Fruit fly (Drosophila melanogaster) whole organism, embryonic: ENCODE data around the gene Plod.
A peak's percentile ranks its signal among the peaks of the same experiment; 100 is the strongest.

Experiments
- CG1024 ChIP-seq: fragments of 200-800 bp; sonication (Bioruptor generic); IDR thresholded peaks from 2 replicates; pipeline ENCODE4 v1.3.6; 2022; ENCODE audit warnings: missing biosample characterization, missing genetic modification characterization
- CG12104 ChIP-seq: fragments of 200-800 bp; sonication (Bioruptor generic); optimal IDR thresholded peaks from 3 replicates; lab custom pipeline; 2016; ENCODE audit warnings: missing biosample characterization, missing genetic modification characterization
- CG13123 ChIP-seq: fragments of 200-800 bp; sonication (Bioruptor generic); optimal IDR thresholded peaks from 2 replicates; lab custom pipeline; 2016; ENCODE audit warnings: missing biosample characterization, missing genetic modification characterization
- CG13775 ChIP-seq: fragments of 200-800 bp; sonication (Bioruptor generic); optimal IDR thresholded peaks from 3 replicates; lab custom pipeline; 2017; ENCODE audit warnings: missing biosample characterization, mild to moderate bottlenecking, missing genetic modification characterization
- CG14014 ChIP-seq: fragments of 200-800 bp; sonication (Bioruptor generic); IDR thresholded peaks from 2 replicates; pipeline ENCODE4 v1.3.6; 2022; ENCODE audit warnings: missing biosample characterization, missing genetic modification characterization
- CG14441 ChIP-seq: fragments of 200-800 bp; sonication (Bioruptor generic); IDR thresholded peaks from 2 replicates; pipeline ENCODE4 v1.3.6; 2022; ENCODE audit warnings: missing biosample characterization, missing genetic modification characterization
- CG15269 ChIP-seq: fragments of 200-800 bp; sonication (Bioruptor generic); optimal IDR thresholded peaks from 2 replicates; lab custom pipeline; 2018; ENCODE audit warnings: missing biosample characterization, mild to moderate bottlenecking, missing genetic modification characterization, moderate library complexity
- CG15514 ChIP-seq: fragments of 200-800 bp; sonication (Bioruptor generic); optimal IDR thresholded peaks from 3 replicates; lab custom pipeline; 2017; ENCODE audit warnings: missing biosample characterization, missing genetic modification characterization, mild to moderate bottlenecking, moderate library complexity, missing genetic modification reagents
- CG1832 ChIP-seq: fragments of 200-800 bp; sonication (Bioruptor generic); optimal IDR thresholded peaks from 2 replicates; lab custom pipeline; 2017; ENCODE audit warnings: missing biosample characterization, mild to moderate bottlenecking, missing genetic modification characterization, inconsistent platforms
- CG32772 ChIP-seq: fragments of 200-800 bp; sonication (Bioruptor generic); IDR thresholded peaks from 2 replicates; pipeline ENCODE4 v1.3.6; 2022; ENCODE audit warnings: missing biosample characterization, missing genetic modification characterization
- CG3995 ChIP-seq: fragments of 200-800 bp; sonication (Bioruptor generic); optimal IDR thresholded peaks from 3 replicates; lab custom pipeline; 2016; ENCODE audit warnings: missing biosample characterization, missing genetic modification characterization
- CG42726 ChIP-seq: fragments of 200-800 bp; sonication (Bioruptor generic); IDR thresholded peaks from 2 replicates; pipeline ENCODE4 v1.3.6; 2022; ENCODE audit warnings: missing biosample characterization, missing genetic modification characterization; ENCODE audit not compliant: partially characterized antibody
- CG4707 ChIP-seq: fragments of 200-800 bp; sonication (Bioruptor generic); optimal IDR thresholded peaks from 2 replicates; lab custom pipeline; 2018; ENCODE audit warnings: missing biosample characterization, mild to moderate bottlenecking, missing genetic modification characterization, moderate library complexity
- CG4820 ChIP-seq: fragments of 200-800 bp; sonication (Bioruptor generic); optimal IDR thresholded peaks from 3 replicates; lab custom pipeline; 2016; ENCODE audit warnings: missing biosample characterization, missing genetic modification characterization
- CG6654 ChIP-seq: fragments of 200-800 bp; sonication (Bioruptor generic); optimal IDR thresholded peaks from 2 replicates; lab custom pipeline; 2017; ENCODE audit warnings: missing biosample characterization, mild to moderate bottlenecking, missing genetic modification characterization
- CG8924 ChIP-seq: fragments of 200-800 bp; optimal IDR thresholded peaks from 3 replicates; lab custom pipeline; 2019; ENCODE audit warnings: missing biosample characterization, mild to moderate bottlenecking, missing genetic modification characterization, moderate library complexity
- CG9609 ChIP-seq: fragments of 200-800 bp; sonication (Bioruptor generic); optimal IDR thresholded peaks from 3 replicates; lab custom pipeline; 2016; ENCODE audit warnings: missing biosample characterization, missing genetic modification characterization
- Dbx ChIP-seq: fragments of 200-800 bp; sonication (Bioruptor generic); IDR thresholded peaks from 3 replicates; pipeline ENCODE4 v1.3.6; 2022; ENCODE audit warnings: missing biosample characterization, missing genetic modification characterization
- E2f1 ChIP-seq: fragments of 200-800 bp; sonication (Bioruptor generic); IDR thresholded peaks from 2 replicates; pipeline ENCODE4 v1.3.6; 2022; ENCODE audit warnings: missing biosample characterization, missing genetic modification characterization
- NK7.1 ChIP-seq: fragments of 200-800 bp; sonication (Bioruptor generic); optimal IDR thresholded peaks from 3 replicates; lab custom pipeline; 2016; ENCODE audit warnings: missing biosample characterization, missing genetic modification characterization
- PHDP ChIP-seq: fragments of 200-800 bp; sonication (Bioruptor generic); optimal IDR thresholded peaks from 3 replicates; lab custom pipeline; 2018; ENCODE audit warnings: missing biosample characterization, mild to moderate bottlenecking, missing genetic modification characterization, moderate library complexity
- Sin3A ChIP-seq: fragments of >200 bp; optimal IDR thresholded peaks from 2 replicates; lab custom pipeline; 2018
- Vsx1 ChIP-seq: fragments of 200-800 bp; sonication (Bioruptor generic); optimal IDR thresholded peaks from 2 replicates; lab custom pipeline; 2017; ENCODE audit warnings: missing biosample characterization, mild to moderate bottlenecking, missing genetic modification characterization, missing genetic modification reagents
- cato ChIP-seq: fragments of 200-800 bp; sonication (Bioruptor generic); optimal IDR thresholded peaks from 2 replicates; lab custom pipeline; 2016; ENCODE audit warnings: missing biosample characterization, missing genetic modification characterization, borderline replicate concordance
- chm ChIP-seq: fragments of 200-800 bp; sonication (Bioruptor generic); IDR thresholded peaks from 2 replicates; pipeline ENCODE4 v1.3.6; 2022; ENCODE audit warnings: missing biosample characterization, missing genetic modification characterization
- ci ChIP-seq: fragments of 200-800 bp; sonication (Bioruptor generic); IDR thresholded peaks from 3 replicates; pipeline ENCODE4 v1.3.6; 2022; ENCODE audit warnings: missing biosample characterization, missing genetic modification characterization
- danr ChIP-seq: fragments of 200-800 bp; sonication (Bioruptor generic); IDR thresholded peaks from 2 replicates; pipeline ENCODE4 v1.3.6; 2022; ENCODE audit warnings: missing biosample characterization, missing genetic modification characterization
- dmrt11E ChIP-seq: fragments of 200-800 bp; sonication (Bioruptor generic); optimal IDR thresholded peaks from 3 replicates; lab custom pipeline; 2018; ENCODE audit warnings: missing biosample characterization, mild to moderate bottlenecking, missing genetic modification characterization, moderate library complexity
- esg ChIP-seq: fragments of 200-800 bp; sonication (Bioruptor generic); conservative IDR thresholded peaks from 2 replicates; pipeline ENCODE4 v1.3.6; 2022; ENCODE audit warnings: missing biosample characterization, missing genetic modification characterization
- fru ChIP-seq: fragments of >200 bp; optimal IDR thresholded peaks from 2 replicates; lab custom pipeline; 2017
- ftz-f1 ChIP-seq: fragments of 200-800 bp; sonication (Bioruptor generic); optimal IDR thresholded peaks from 2 replicates; lab custom pipeline; 2016; ENCODE audit warnings: missing biosample characterization, missing genetic modification characterization
- h ChIP-seq: fragments of >200 bp; optimal IDR thresholded peaks from 2 replicates; lab custom pipeline; 2017
- her ChIP-seq: fragments of 200-800 bp; sonication (Bioruptor generic); optimal IDR thresholded peaks from 2 replicates; lab custom pipeline; 2016; ENCODE audit warnings: missing biosample characterization, missing genetic modification characterization
- ken ChIP-seq: fragments of 200-800 bp; sonication (Bioruptor generic); IDR thresholded peaks from 3 replicates; pipeline ENCODE4 v1.3.6; 2022; ENCODE audit warnings: missing biosample characterization, missing genetic modification characterization
- lilli ChIP-seq: fragments of 200-800 bp; sonication (Bioruptor generic); optimal IDR thresholded peaks from 3 replicates; lab custom pipeline; 2016; ENCODE audit warnings: missing biosample characterization, missing genetic modification characterization
- nom ChIP-seq: fragments of 200-800 bp; sonication (Bioruptor generic); optimal IDR thresholded peaks from 2 replicates; lab custom pipeline; 2017; ENCODE audit warnings: missing biosample characterization, missing genetic modification characterization, mild to moderate bottlenecking, moderate library complexity, missing genetic modification reagents
- oc ChIP-seq: fragments of 200-800 bp; sonication (Bioruptor generic); optimal IDR thresholded peaks from 2 replicates; lab custom pipeline; 2018; ENCODE audit warnings: missing biosample characterization, mild to moderate bottlenecking, missing genetic modification characterization, moderate library complexity
- org-1 ChIP-seq: fragments of 200-800 bp; sonication (Bioruptor generic); optimal IDR thresholded peaks from 2 replicates; lab custom pipeline; 2017; ENCODE audit warnings: missing biosample characterization, missing genetic modification characterization
- phol ChIP-seq: fragments of 200-800 bp; sonication (Bioruptor generic); optimal IDR thresholded peaks from 3 replicates; lab custom pipeline; 2018; ENCODE audit warnings: missing biosample characterization, mild to moderate bottlenecking, missing genetic modification characterization, moderate library complexity
- pnt ChIP-seq: fragments of 200-800 bp; sonication (Bioruptor generic); optimal IDR thresholded peaks from 3 replicates; lab custom pipeline; 2016; ENCODE audit warnings: missing biosample characterization, missing genetic modification characterization
- seq ChIP-seq: fragments of 200-800 bp; sonication (Bioruptor generic); IDR thresholded peaks from 2 replicates; pipeline ENCODE4 v1.3.6; 2022; ENCODE audit warnings: missing biosample characterization, missing genetic modification characterization
- sob ChIP-seq: fragments of 200-800 bp; sonication (Bioruptor generic); IDR thresholded peaks from 2 replicates; pipeline ENCODE4 v1.3.6; 2022; ENCODE audit warnings: missing biosample characterization, missing genetic modification characterization
- ssp ChIP-seq: fragments of 200-800 bp; sonication (Bioruptor generic); IDR thresholded peaks from 2 replicates; pipeline ENCODE4 v1.3.6; 2022; ENCODE audit warnings: missing biosample characterization, missing genetic modification characterization
- sug ChIP-seq: fragments of 200-800 bp; optimal IDR thresholded peaks from 2 replicates; lab custom pipeline; 2019; ENCODE audit warnings: missing biosample characterization, mild to moderate bottlenecking, missing genetic modification characterization, moderate library complexity
- trh ChIP-seq: fragments of 200-800 bp; sonication (Bioruptor generic); optimal IDR thresholded peaks from 2 replicates; lab custom pipeline; 2016; ENCODE audit warnings: missing biosample characterization, missing genetic modification characterization
- tx ChIP-seq: fragments of 200-800 bp; sonication (Bioruptor generic); optimal IDR thresholded peaks from 2 replicates; lab custom pipeline; 2016; ENCODE audit warnings: missing biosample characterization, missing genetic modification characterization
- unc-4 ChIP-seq: fragments of 200-800 bp; sonication (Bioruptor generic); IDR thresholded peaks from 2 replicates; pipeline ENCODE4 v1.3.6; 2022; ENCODE audit warnings: missing biosample characterization, missing genetic modification characterization; ENCODE audit not compliant: partially characterized antibody
- z ChIP-seq: fragments of 200-800 bp; sonication (Bioruptor generic); IDR thresholded peaks from 3 replicates; pipeline ENCODE4 v1.3.6; 2022; ENCODE audit warnings: missing biosample characterization, missing genetic modification characterization
- zfh1 ChIP-seq: fragments of 200-800 bp; sonication (Bioruptor generic); IDR thresholded peaks from 3 replicates; pipeline ENCODE4 v1.3.6; 2022; ENCODE audit warnings: missing biosample characterization, missing genetic modification characterization

Gene Plod

dm6 chr3L:11252424-11253118 lies 46.8 kb upstream of the Plod start (continued):
- TF ChIP-seq CG13775 (GFP tag; lab: Kevin White, UChicago) (peak; percentile 26), sug (tag; lab: Kevin White, UChicago) (peak; percentile 1), CG6654 (GFP tag; lab: Kevin White, UChicago) (no peak), CG1024 (GFP tag; lab: Robert Waterston, UW) (no peak), zfh1 (GFP tag; lab: Robert Waterston, UW) (no peak), sob (GFP tag; lab: Robert Waterston, UW) (0 out of 2 replicates have a peak, but pooled peaks have one; percentile 35), ken (GFP tag; lab: Robert Waterston, UW) (0 out of 3 replicates have a peak, but pooled peaks have one; percentile 36), PHDP (tag; lab: Kevin White, UChicago) (no peak), CG4820 (GFP tag; lab: Kevin White, UChicago) (peak; percentile 11), pnt (peak; percentile 4), CG3995 (no peak), oc (tag; lab: Kevin White, UChicago) (no peak), CG1832 (GFP tag; lab: Kevin White, UChicago) (no peak), Dbx (peak; percentile 64; the same call in 1 of the 3 replicates), dmrt11E (tag; lab: Kevin White, UChicago) (peak; percentile 0), lilli (GFP tag; lab: Kevin White, UChicago) (peak; percentile 63), CG12104 (peak; percentile 21), seq (GFP tag; lab: Robert Waterston, UW) (no peak), chm (GFP tag; lab: Robert Waterston, UW) (peak; percentile 77), CG8924 (tag; lab: Kevin White, UChicago) (peak; percentile 48), CG14441 (no peak), ci (0 out of 3 replicates have a peak, but pooled peaks have one; percentile 47), ssp (GFP tag; lab: Robert Waterston, UW) (no peak), CG4707 (no peak), phol (tag; lab: Kevin White, UChicago) (peak; percentile 8)

dm6 chr3L:11251721-11252423 lies 46.1 kb upstream of the Plod start, which contains the start of gene scyl:
Gene scyl (plus strand): TSS chr3L:11252307.
- TF ChIP-seq fru (lab: Kevin White, UChicago) (no peak), CG42726 (GFP tag; lab: Robert Waterston, UW) (peak; percentile 86), unc-4 (GFP tag; lab: Robert Waterston, UW) (no peak), org-1 (GFP tag; lab: Kevin White, UChicago) (peak; percentile 33), CG9609 (GFP tag; lab: Kevin White, UChicago) (peak; percentile 52), h (lab: Kevin White, UChicago) (no peak), esg (GFP tag; lab: Robert Waterston, UW) (no peak), z (GFP tag; lab: Robert Waterston, UW) (peak; percentile 97), pnt (peak; percentile 23), tx (GFP tag; lab: Kevin White, UChicago) (no peak), nom (GFP tag; lab: Kevin White, UChicago) (peak; percentile 92), danr (no peak), CG15269 (peak; percentile 53), her (GFP tag; lab: Kevin White, UChicago) (peak; percentile 90), E2f1 (peak; percentile 33; the same call in 1 of the 2 replicates), ftz-f1 (GFP tag; lab: Kevin White, UChicago) (peak; percentile 65), Sin3A (no peak), lilli (GFP tag; lab: Kevin White, UChicago) (peak; percentile 83), cato (GFP tag; lab: Kevin White, UChicago) (no peak), trh (no peak), NK7.1 (GFP tag; lab: Kevin White, UChicago) (peak; percentile 50), CG15514 (GFP tag; lab: Kevin White, UChicago) (peak; percentile 70), CG32772 (GFP tag; lab: Robert Waterston, UW) (peak; percentile 12; the same call in 1 of the 2 replicates), Vsx1 (peak; percentile 43), CG14014 (GFP tag; lab: Robert Waterston, UW) (peak; percentile 40; the same call in 1 of the 2 replicates), CG13123 (peak; percentile 23)
